Fruit fly (Drosophila melanogaster): Measurements from ENCODE around the gene Dip-C.

DNA sequence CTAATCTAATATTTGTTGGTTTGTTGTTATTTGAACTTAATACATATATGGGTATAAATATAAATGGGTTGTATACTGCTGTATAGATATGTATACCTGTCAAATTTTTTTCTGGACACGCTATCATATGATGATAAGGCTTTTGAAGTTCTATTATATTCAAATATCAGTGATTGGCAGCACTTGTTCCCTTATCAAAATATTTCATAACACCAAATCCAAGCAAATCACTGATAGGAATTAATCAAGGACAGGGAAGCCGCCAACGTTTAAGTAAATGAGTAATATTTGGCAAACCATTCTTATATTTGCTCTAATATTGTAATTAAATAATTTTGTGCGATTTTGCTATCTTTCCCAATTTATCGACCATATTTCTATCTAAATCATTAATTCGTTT, 34.3 kb downstream of the Dip-C start:
- TF ChIP-seq CG34376 (GFP tag; optimal IDR thresholded peaks at IDR 0.05) = no peak
- no peak for TF ChIP-seq jigr1 (GFP tag; IDR thresholded peaks at IDR 0.05)
- no peak for TF ChIP-seq CG8478 (optimal IDR thresholded peaks at IDR 0.05)
- TF ChIP-seq fu2 (GFP tag; optimal IDR thresholded peaks at IDR 0.05) = no peak
- TF ChIP-seq CG6175 (GFP tag; IDR thresholded peaks at IDR 0.05) = no peak
- no peak for TF ChIP-seq Med (GFP tag)
- no peak for TF ChIP-seq usp (GFP tag; optimal IDR thresholded peaks at IDR 0.05)
- no peak for TF ChIP-seq CG6654 (GFP tag; optimal IDR thresholded peaks at IDR 0.05)
- no peak for TF ChIP-seq maf-S (GFP tag; optimal IDR thresholded peaks at IDR 0.05)
